Fruit fly (Drosophila melanogaster): Measurements from ENCODE around the gene CG3168.
A peak's percentile ranks its signal among the peaks of the same experiment; 100 is the strongest.

The CG3168 gene

DNA sequence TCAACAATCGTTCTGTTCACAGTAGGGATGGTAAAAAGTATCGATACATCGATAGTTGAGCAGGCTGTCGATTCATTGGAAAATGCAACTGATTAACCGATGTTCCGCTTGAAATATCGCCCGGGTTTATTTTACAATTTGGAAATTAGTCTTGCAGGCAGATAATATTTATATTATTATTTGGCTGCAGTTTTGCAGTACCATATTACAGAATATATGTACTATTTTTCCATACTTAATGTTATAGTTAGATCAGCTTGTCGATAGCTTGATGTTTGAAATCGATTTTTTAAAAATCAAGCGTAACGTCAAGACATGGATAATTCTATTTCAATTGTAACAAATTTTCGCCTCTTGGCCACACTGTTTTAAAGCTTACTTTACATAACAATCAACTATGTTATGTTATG, 44.8 kb downstream of the CG3168 start, which contains the start of gene CG14442 (continued):
- TF ChIP-seq Lim3 (GFP tag; IDR thresholded peaks at IDR 0.05): no peak
- TF ChIP-seq Dp (GFP tag; optimal IDR thresholded peaks at IDR 0.05): peak; percentile 65
- TF ChIP-seq CG10654 (GFP tag; optimal IDR thresholded peaks at IDR 0.05): peak; percentile 11
- peak; percentile 28; the same call in 1 of the 2 replicates for TF ChIP-seq ssp (GFP tag; IDR thresholded peaks at IDR 0.05)
- no peak for TF ChIP-seq exex (tag; optimal IDR thresholded peaks at IDR 0.05)
- peak; percentile 97 for TF ChIP-seq CG2116 (GFP tag; optimal IDR thresholded peaks at IDR 0.05)
- no peak for TF ChIP-seq gem (tag; optimal IDR thresholded peaks at IDR 0.05)
- peak; percentile 22 for TF ChIP-seq CG1602 (GFP tag; optimal IDR thresholded peaks at IDR 0.05)
- TF ChIP-seq CG3163 (GFP tag; optimal IDR thresholded peaks at IDR 0.05): no peak
- no peak for TF ChIP-seq CG10366 (GFP tag; IDR thresholded peaks at IDR 0.05)
- no peak for TF ChIP-seq dm (GFP tag; optimal IDR thresholded peaks at IDR 0.05)
- TF ChIP-seq CG13123 (GFP tag; optimal IDR thresholded peaks at IDR 0.05): no peak
- no peak for TF ChIP-seq ab (GFP tag; optimal IDR thresholded peaks at IDR 0.05)
- no peak for TF ChIP-seq pfk (GFP tag; optimal IDR thresholded peaks at IDR 0.05)
- peak; percentile 12 for TF ChIP-seq Atf-2 (GFP tag; optimal IDR thresholded peaks at IDR 0.05)
- no peak for TF ChIP-seq NC2β (GFP tag; optimal IDR thresholded peaks at IDR 0.05)
- TF ChIP-seq CG11398 (GFP tag; optimal IDR thresholded peaks at IDR 0.05): no peak
- TF ChIP-seq Eip74EF (GFP tag; optimal IDR thresholded peaks at IDR 0.05): no peak
- TF ChIP-seq CG10959 (GFP tag; IDR thresholded peaks at IDR 0.05): no peak
- peak; percentile 92 for TF ChIP-seq CG6791 (GFP tag; IDR thresholded peaks at IDR 0.05; ENCODE audit: partially characterized antibody)
- peak; percentile 22 for TF ChIP-seq tin (GFP tag; optimal IDR thresholded peaks at IDR 0.05)
- no peak for TF ChIP-seq danr (GFP tag; IDR thresholded peaks at IDR 0.05)
- no peak for TF ChIP-seq CG5953 (GFP tag; IDR thresholded peaks at IDR 0.05)
- TF ChIP-seq CG3726 (GFP tag; IDR thresholded peaks at IDR 0.05): no peak
- TF ChIP-seq grau (tag; optimal IDR thresholded peaks at IDR 0.05): peak; percentile 55
- peak; percentile 7 for TF ChIP-seq dmrt11E (tag; optimal IDR thresholded peaks at IDR 0.05)
- TF ChIP-seq hth (optimal IDR thresholded peaks at IDR 0.05): no peak
- peak; percentile 25 for TF ChIP-seq Oli (tag; optimal IDR thresholded peaks at IDR 0.05)
- TF ChIP-seq fd3F (GFP tag; optimal IDR thresholded peaks at IDR 0.05): no peak
- peak; percentile 46 for TF ChIP-seq Hsf (GFP tag; optimal IDR thresholded peaks at IDR 0.05)
- TF ChIP-seq row (GFP tag; IDR thresholded peaks at IDR 0.05): peak; percentile 78
- peak; percentile 11 for TF ChIP-seq Meics (GFP tag; optimal IDR thresholded peaks at IDR 0.05)
- TF ChIP-seq CG9727 (GFP tag; optimal IDR thresholded peaks at IDR 0.05): peak; percentile 2
- peak; percentile 82 for TF ChIP-seq Med (GFP tag)
- peak; percentile 1 for TF ChIP-seq CG10543 (GFP tag; optimal IDR thresholded peaks at IDR 0.05)
- TF ChIP-seq CG11456 (GFP tag; IDR thresholded peaks at IDR 0.05): no peak
- TF ChIP-seq Oaz (GFP tag; IDR thresholded peaks at IDR 0.05): no peak
- peak; percentile 94 for TF ChIP-seq HLH4C (GFP tag; IDR thresholded peaks at IDR 0.05; ENCODE audit: partially characterized antibody)
- no peak for TF ChIP-seq Blimp-1 (GFP tag; optimal IDR thresholded peaks at IDR 0.05)
- peak; percentile 46 for TF ChIP-seq CG12391 (tag; optimal IDR thresholded peaks at IDR 0.05)
- no peak for TF ChIP-seq Dip3 (GFP tag; optimal IDR thresholded peaks at IDR 0.05)
- TF ChIP-seq Lhr (GFP tag; optimal IDR thresholded peaks at IDR 0.05): peak; percentile 52
- TF ChIP-seq nom (GFP tag; optimal IDR thresholded peaks at IDR 0.05): no peak
- no peak for TF ChIP-seq CG11723 (GFP tag; optimal IDR thresholded peaks at IDR 0.05)
- TF ChIP-seq pzg (GFP tag; optimal IDR thresholded peaks at IDR 0.05): peak; percentile 66
- TF ChIP-seq CG18262 (tag; optimal IDR thresholded peaks at IDR 0.05): no peak
- peak; percentile 71 for TF ChIP-seq lilli (GFP tag; optimal IDR thresholded peaks at IDR 0.05)
- TF ChIP-seq Dfd (GFP tag; optimal IDR thresholded peaks at IDR 0.05): no peak
- TF ChIP-seq insv (GFP tag; optimal IDR thresholded peaks at IDR 0.05): no peak
- TF ChIP-seq CG12104 (GFP tag; optimal IDR thresholded peaks at IDR 0.05): peak; percentile 16
- TF ChIP-seq stc (GFP tag; IDR thresholded peaks at IDR 0.05): no peak

Data from whole organism, embryonic.